Worm (Caenorhabditis elegans): ENCODE measurements around the gene ZK697.14.

Gene ZK697.14

DNA sequence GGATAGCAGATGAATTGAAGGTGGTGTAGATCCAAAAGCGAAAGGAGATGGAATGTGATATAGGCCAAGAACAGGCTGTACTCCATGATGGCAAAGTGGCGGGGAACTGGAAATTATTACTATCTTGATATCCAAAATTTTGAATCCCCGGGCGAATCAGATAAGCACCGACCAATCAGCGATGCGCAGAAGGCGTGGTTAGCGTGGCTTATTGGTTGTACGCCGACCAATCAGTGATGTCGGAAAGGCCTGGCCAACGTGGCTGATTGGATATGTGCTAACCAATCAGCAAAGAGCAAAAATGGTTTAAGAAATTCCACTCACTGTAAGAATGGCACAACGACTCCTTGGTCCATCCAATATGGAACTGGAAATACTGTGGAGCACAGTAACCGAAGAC, 24.5 kb upstream of the ZK697.14 start:
- TF ChIP-seq ztf-23 (GFP tag; IDR thresholded peaks at IDR 0.05) (no peak), cog-1 (tag; optimal IDR thresholded peaks at IDR 0.05) (no peak), klf-2 (GFP tag; conservative IDR thresholded peaks at IDR 0.05) (no peak)

DNA sequence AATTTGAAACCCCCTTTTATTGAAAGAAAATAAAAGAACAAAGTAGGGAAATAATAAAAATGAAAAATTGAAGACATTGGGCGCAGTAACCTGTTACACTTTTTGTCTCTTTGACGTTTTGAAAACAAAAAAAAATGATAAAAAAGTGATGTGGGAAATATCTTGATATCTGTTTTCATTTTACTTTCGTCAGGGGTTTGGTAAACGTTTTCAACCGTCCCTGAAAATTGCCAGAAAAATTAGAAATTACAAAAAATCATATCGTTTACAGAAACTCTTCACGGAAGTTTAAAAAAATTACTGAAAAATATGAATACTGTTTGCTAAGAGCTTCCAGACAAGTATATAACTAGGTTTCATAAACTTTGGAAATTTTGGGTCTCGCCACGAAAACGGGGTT, 23.6 kb upstream of the ZK697.14 start, which contains the start of gene F36H9.4:
TSS of gene F36H9.4 (minus strand) at position 101 of the 400 bp plus-strand sequence.
- TF ChIP-seq T22C8.4 (GFP tag; IDR thresholded peaks at IDR 0.05) (no peak), ztf-29 (GFP tag; IDR thresholded peaks at IDR 0.05) (no peak), ztf-23 (GFP tag; IDR thresholded peaks at IDR 0.05) (no peak), cog-1 (tag; optimal IDR thresholded peaks at IDR 0.05) (no peak), med-1 (GFP tag; optimal IDR thresholded peaks at IDR 0.05; ENCODE audit: insufficient read depth) (no peak)

DNA sequence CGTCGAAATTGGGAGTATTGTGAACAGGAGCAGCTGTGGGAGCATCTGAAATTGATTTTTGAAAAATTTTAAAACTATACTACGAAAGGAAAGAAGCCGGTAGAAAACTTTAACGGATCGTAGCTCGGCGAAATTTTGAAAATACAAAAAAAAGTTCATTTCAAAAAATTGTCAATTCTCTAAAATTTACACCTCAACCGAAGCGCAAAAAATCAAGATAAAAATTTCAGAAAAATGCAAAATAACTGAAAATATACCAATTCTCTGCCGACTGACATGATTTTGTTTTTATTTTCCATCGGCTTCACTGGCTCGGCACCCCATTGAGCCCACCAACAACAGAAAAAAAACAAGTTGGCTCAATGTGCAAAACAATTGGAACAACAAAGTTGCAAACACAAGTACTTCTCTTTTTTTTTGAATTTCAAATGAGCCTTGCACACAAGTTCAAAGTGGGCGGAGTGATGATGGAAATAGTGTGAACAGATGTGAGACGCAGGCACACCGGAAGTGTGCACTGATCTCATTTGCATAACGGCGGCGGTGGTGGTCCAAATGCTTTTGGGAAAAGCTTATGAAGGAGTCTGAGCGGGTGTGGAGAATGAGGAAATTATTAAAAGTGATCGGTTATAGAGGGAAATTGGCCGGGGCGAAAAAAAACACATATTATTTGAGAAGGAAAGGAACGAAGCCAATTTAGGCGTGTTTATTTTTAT, 19.5 kb upstream of the ZK697.14 start, which contains the start of gene F36H9.7:
TSS of gene F36H9.7 (minus strand) at position 51 of the 716 bp plus-strand sequence.
- no peak for TF ChIP-seq T22C8.4 (GFP tag; IDR thresholded peaks at IDR 0.05)
- TF ChIP-seq ref-1 (GFP tag; conservative IDR thresholded peaks at IDR 0.05): no peak
- TF ChIP-seq tab-1 (GFP tag; IDR thresholded peaks at IDR 0.05): no peak
- TF ChIP-seq flt-1 (GFP tag; IDR thresholded peaks at IDR 0.05): no peak
- TF ChIP-seq ztf-29 (GFP tag; IDR thresholded peaks at IDR 0.05): no peak
- no peak for TF ChIP-seq med-1 (GFP tag; optimal IDR thresholded peaks at IDR 0.05; ENCODE audit: insufficient read depth)
- TF ChIP-seq cog-1 (tag; optimal IDR thresholded peaks at IDR 0.05): no peak
- TF ChIP-seq ztf-23 (GFP tag; IDR thresholded peaks at IDR 0.05): no peak
- no peak for TF ChIP-seq klf-2 (GFP tag; conservative IDR thresholded peaks at IDR 0.05)

DNA sequence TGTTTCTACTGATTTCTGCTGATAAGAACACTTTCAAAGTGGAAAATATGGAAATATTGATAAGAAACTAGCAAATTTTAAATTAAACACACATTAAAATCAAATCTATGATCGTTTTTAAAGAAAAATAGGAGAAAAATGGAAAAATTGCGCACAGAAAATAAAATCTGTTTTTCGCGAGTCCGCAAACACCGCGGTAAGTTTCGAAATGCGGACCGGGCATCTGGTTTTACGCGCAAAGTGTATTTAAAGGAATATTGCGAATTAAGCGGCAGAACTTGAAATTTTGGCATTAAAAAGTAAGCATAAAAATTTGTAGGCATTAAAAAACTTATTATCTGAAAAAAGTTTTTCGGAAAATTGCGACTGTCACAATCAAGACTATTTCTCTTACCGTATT, 17.6 kb upstream of the ZK697.14 start:
- TF ChIP-seq cog-1 (tag; optimal IDR thresholded peaks at IDR 0.05) (no peak), ztf-23 (GFP tag; IDR thresholded peaks at IDR 0.05) (no peak), tab-1 (GFP tag; IDR thresholded peaks at IDR 0.05) (no peak), ztf-29 (GFP tag; IDR thresholded peaks at IDR 0.05) (no peak), ref-1 (GFP tag; conservative IDR thresholded peaks at IDR 0.05) (no peak), klf-2 (GFP tag; conservative IDR thresholded peaks at IDR 0.05) (no peak), T22C8.4 (GFP tag; IDR thresholded peaks at IDR 0.05) (no peak), med-1 (GFP tag; optimal IDR thresholded peaks at IDR 0.05; ENCODE audit: insufficient read depth) (no peak), flt-1 (GFP tag; IDR thresholded peaks at IDR 0.05) (no peak)

DNA sequence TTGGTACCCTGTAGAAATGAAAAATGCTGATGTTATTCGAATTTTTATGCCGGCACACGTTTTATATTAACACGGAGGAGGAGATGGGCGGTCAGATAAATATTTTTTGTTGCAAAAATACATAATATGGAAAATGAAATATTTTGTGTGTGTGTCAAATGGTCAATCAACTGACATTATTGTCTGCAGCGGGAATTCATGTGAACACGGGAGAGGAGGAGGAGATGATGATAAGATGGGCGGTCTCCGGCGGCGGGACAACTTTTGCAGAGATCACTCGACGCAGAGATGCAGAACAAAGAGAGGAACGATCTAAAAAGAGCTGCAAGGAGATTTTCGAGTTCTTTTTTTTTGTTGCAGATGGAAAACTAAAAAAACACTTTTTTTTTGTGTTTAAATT, 16.2 kb upstream of the ZK697.14 start, which contains the start of gene dhs-13:
TSS of gene dhs-13 (minus strand) at position 8 of the 400 bp plus-strand sequence.
- TF ChIP-seq med-1 (GFP tag; optimal IDR thresholded peaks at IDR 0.05; ENCODE audit: insufficient read depth) (no peak), ztf-23 (GFP tag; IDR thresholded peaks at IDR 0.05) (no peak), klf-2 (GFP tag; conservative IDR thresholded peaks at IDR 0.05) (no peak), cog-1 (tag; optimal IDR thresholded peaks at IDR 0.05) (no peak), tab-1 (GFP tag; IDR thresholded peaks at IDR 0.05) (no peak), ztf-29 (GFP tag; IDR thresholded peaks at IDR 0.05) (no peak), flt-1 (GFP tag; IDR thresholded peaks at IDR 0.05) (no peak), ref-1 (GFP tag; conservative IDR thresholded peaks at IDR 0.05) (no peak), T22C8.4 (GFP tag; IDR thresholded peaks at IDR 0.05) (no peak)

DNA sequence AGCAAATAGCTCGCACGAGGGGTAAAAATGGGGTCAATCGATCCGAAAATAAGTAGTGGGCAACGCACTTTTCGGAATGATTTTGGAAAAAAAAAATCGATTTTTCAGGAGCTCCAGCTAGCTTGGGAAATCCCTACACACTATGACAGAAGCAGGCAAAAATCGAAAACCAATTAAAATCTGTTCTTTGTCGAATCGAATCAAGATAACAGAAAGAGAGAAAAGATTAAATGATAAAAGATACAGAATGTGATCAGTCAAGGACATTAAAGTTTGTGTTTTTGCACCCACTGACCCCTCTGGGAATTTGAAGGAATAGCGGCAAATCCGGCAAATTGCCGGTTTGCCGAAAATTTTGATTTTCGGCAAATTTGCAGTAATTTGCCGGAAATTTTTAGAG, 11.9 kb upstream of the ZK697.14 start:
- TF ChIP-seq T22C8.4 (GFP tag; IDR thresholded peaks at IDR 0.05): no peak

DNA sequence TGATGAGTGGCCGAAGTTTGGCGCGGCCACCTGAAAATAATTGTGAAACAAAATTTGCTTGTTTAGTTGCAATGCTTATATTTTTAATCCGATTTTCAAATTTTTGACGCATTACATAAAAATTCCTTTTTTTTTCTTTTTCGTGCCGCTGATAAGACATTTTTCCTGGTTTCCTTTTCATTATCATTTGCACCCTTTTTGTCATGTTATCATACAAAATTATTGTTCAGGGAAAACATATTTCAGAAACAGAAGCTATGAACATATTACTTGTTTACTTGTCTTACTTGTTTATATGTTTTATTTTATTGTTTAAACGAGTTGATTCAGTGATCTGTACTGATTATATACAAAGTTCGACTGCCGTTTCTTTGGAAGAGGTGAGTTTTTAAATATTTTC, 5.2 kb upstream of the ZK697.14 start, which contains the start of gene clec-205:
TSS of gene clec-205 (plus strand) at position 212 of the 400 bp plus-strand sequence.
- TF ChIP-seq ztf-23 (GFP tag; IDR thresholded peaks at IDR 0.05): no peak
- TF ChIP-seq tab-1 (GFP tag; IDR thresholded peaks at IDR 0.05): no peak
- TF ChIP-seq cog-1 (tag; optimal IDR thresholded peaks at IDR 0.05): no peak
- no peak for TF ChIP-seq T22C8.4 (GFP tag; IDR thresholded peaks at IDR 0.05)
- no peak for TF ChIP-seq med-1 (GFP tag; optimal IDR thresholded peaks at IDR 0.05; ENCODE audit: insufficient read depth)
- TF ChIP-seq klf-2 (GFP tag; conservative IDR thresholded peaks at IDR 0.05): no peak
- TF ChIP-seq ref-1 (GFP tag; conservative IDR thresholded peaks at IDR 0.05): no peak
- TF ChIP-seq ztf-29 (GFP tag; IDR thresholded peaks at IDR 0.05): no peak
- TF ChIP-seq flt-1 (GFP tag; IDR thresholded peaks at IDR 0.05): no peak

DNA sequence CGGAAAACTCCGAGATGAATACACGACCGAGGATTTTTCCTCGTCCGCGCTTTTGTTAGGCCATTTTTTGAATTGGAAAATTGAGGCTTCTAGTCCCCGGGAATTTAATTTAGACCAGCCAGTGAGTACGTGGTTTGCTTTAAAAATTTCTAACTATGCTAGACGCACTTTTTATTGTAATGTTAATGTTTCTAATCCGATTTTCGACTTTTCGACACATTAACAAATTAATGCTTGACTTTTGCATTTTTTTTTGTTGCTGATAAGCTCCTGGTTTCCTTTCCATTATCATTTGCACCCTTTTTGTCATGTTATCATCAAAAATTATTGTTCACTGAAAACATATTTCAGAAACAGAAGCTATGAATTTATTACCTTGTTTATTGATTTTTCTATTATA, 1.4 kb upstream of the ZK697.14 start, which contains the start of gene clec-204:
TSS of gene clec-204 (plus strand) at position 301 of the 400 bp plus-strand sequence.
- no peak for TF ChIP-seq ztf-29 (GFP tag; IDR thresholded peaks at IDR 0.05)
- TF ChIP-seq T22C8.4 (GFP tag; IDR thresholded peaks at IDR 0.05): no peak
- TF ChIP-seq klf-2 (GFP tag; conservative IDR thresholded peaks at IDR 0.05): no peak
- TF ChIP-seq tab-1 (GFP tag; IDR thresholded peaks at IDR 0.05): no peak
- no peak for TF ChIP-seq ref-1 (GFP tag; conservative IDR thresholded peaks at IDR 0.05)
- no peak for TF ChIP-seq ztf-23 (GFP tag; IDR thresholded peaks at IDR 0.05)
- no peak for TF ChIP-seq flt-1 (GFP tag; IDR thresholded peaks at IDR 0.05)
- TF ChIP-seq med-1 (GFP tag; optimal IDR thresholded peaks at IDR 0.05; ENCODE audit: insufficient read depth): no peak
- TF ChIP-seq cog-1 (tag; optimal IDR thresholded peaks at IDR 0.05): no peak

DNA sequence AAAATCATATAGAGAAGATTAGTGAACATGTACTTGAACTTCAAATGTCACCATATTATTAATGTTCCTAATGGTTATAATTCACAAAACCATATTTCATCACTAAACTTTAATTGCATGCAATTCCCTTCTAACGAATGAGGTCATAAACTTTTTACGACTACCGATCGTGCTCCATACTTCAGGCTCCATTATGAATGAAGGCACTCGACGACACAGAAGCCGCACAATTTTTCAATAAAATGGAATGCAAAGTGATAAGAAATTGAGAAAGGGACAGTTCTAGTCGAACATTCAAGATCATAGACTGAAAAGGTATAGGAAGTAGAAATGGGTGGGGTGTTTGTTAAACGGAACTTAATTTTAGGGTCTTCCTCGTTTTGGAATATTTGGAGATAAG, 610 bp upstream of the ZK697.14 start:
- TF ChIP-seq ztf-29 (GFP tag; IDR thresholded peaks at IDR 0.05) (no peak), ref-1 (GFP tag; conservative IDR thresholded peaks at IDR 0.05) (no peak), klf-2 (GFP tag; conservative IDR thresholded peaks at IDR 0.05) (no peak), ztf-23 (GFP tag; IDR thresholded peaks at IDR 0.05) (no peak), flt-1 (GFP tag; IDR thresholded peaks at IDR 0.05) (no peak), T22C8.4 (GFP tag; IDR thresholded peaks at IDR 0.05) (no peak), med-1 (GFP tag; optimal IDR thresholded peaks at IDR 0.05; ENCODE audit: insufficient read depth) (no peak), tab-1 (GFP tag; IDR thresholded peaks at IDR 0.05) (no peak), cog-1 (tag; optimal IDR thresholded peaks at IDR 0.05) (no peak)

DNA sequence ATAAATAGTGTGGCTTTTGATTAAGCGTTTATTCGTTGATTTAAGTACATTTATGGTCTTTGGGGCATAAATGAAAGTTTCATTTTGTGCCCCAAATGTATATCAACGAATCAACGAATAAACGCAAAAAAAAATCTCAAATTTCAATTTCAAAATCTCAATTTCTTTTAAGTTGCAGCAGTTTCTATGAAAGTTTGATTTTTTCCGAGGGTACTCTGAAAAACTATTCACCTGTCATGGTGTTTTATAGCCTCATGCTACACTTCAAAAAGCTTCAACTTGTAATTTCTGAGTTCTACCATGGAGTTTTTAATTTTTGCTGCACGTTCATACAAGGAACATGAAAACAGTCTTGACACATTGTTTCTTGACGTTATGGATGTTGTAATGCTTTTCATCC, 3.0 kb downstream of the ZK697.14 start, which contains the start of gene ZK697.1:
TSS of gene ZK697.1 (plus strand) at position 301 of the 400 bp plus-strand sequence.
- no peak for TF ChIP-seq klf-2 (GFP tag; conservative IDR thresholded peaks at IDR 0.05)
- no peak for TF ChIP-seq flt-1 (GFP tag; IDR thresholded peaks at IDR 0.05)

Data from whole organism, midembryonic.